Worm (Caenorhabditis elegans): Measurements from ENCODE around the gene clx-1.

ce11 chrIV:7760117-7760516 is 25.7 kb downstream of the clx-1 start, which contains the start of gene del-7:
- TF ChIP-seq W03F9.2 (tag; optimal IDR thresholded peaks at IDR 0.05), result no peak
- TF ChIP-seq him-1 (tag; optimal IDR thresholded peaks at IDR 0.05), result no peak

Data from whole organism, L4/young adult.